Worm (Caenorhabditis elegans) whole organism, early embryonic: ENCODE results near the gene Y22D7AL.4.
A peak's percentile ranks its signal among the peaks of the same experiment; 100 is the strongest.

Experiments
- B0310.2 ChIP-seq: sonication (generic microtip); optimal IDR thresholded peaks from 2 replicates; lab custom pipeline; 2016; ENCODE audit warnings: mild to moderate bottlenecking, missing genetic modification characterization, missing compliant biosample characterization
- F13C5.2 ChIP-seq: sonication (generic microtip); optimal IDR thresholded peaks from 2 replicates; lab custom pipeline; 2017; ENCODE audit warnings: mild to moderate bottlenecking, missing genetic modification characterization, inconsistent platforms, missing compliant biosample characterization
- aly-1 ChIP-seq: sonication (generic microtip); optimal IDR thresholded peaks from 2 replicates; lab custom pipeline; 2016; ENCODE audit warnings: missing genetic modification characterization, missing compliant biosample characterization
- ama-1 ChIP-seq: fragments of 150-350 bp; optimal IDR thresholded peaks from 2 replicates; lab custom pipeline; 2014
- ceh-13 ChIP-seq: fragments of 200-800 bp; sonication (Bioruptor generic); optimal IDR thresholded peaks from 2 replicates; lab custom pipeline; 2018; ENCODE audit warnings: mild to moderate bottlenecking, missing genetic modification characterization, missing compliant biosample characterization
- ceh-36 ChIP-seq: sonication (generic microtip); optimal IDR thresholded peaks from 2 replicates; lab custom pipeline; 2016; ENCODE audit warnings: missing genetic modification characterization, inconsistent platforms, missing compliant biosample characterization
- ets-7 ChIP-seq: sonication (generic microtip); optimal IDR thresholded peaks from 2 replicates; lab custom pipeline; 2016; ENCODE audit warnings: missing genotype, missing genetic modification characterization, missing compliant biosample characterization
- flt-1 ChIP-seq: fragments of 200-800 bp; sonication (Bioruptor generic); IDR thresholded peaks from 2 replicates; pipeline ENCODE4 v1.3.6; 2022; ENCODE audit warnings: missing genetic modification characterization, missing compliant biosample characterization
- hmbx-1 ChIP-seq: sonication (generic microtip); optimal IDR thresholded peaks from 2 replicates; lab custom pipeline; 2016; ENCODE audit warnings: mild to moderate bottlenecking, missing genetic modification characterization, missing compliant biosample characterization
- hmg-4 ChIP-seq: fragments of 200-800 bp; sonication (Bioruptor generic); optimal IDR thresholded peaks from 2 replicates; lab custom pipeline; 2018; ENCODE audit warnings: mild to moderate bottlenecking, missing genetic modification characterization, missing compliant biosample characterization
- hnd-1 ChIP-seq: sonication (generic microtip); optimal IDR thresholded peaks from 2 replicates; lab custom pipeline; 2016; ENCODE audit warnings: missing genetic modification characterization, missing compliant biosample characterization
- pes-1 ChIP-seq: fragments of 200-800 bp; sonication (Bioruptor generic); IDR thresholded peaks from 2 replicates; pipeline ENCODE4 v1.3.6; 2022; ENCODE audit warnings: missing genetic modification reagents, missing genetic modification characterization, missing compliant biosample characterization
- scrt-1 ChIP-seq: fragments of 200-800 bp; sonication (Bioruptor generic); IDR thresholded peaks from 2 replicates; pipeline ENCODE4 v1.3.6; 2022; ENCODE audit warnings: missing genetic modification characterization, missing compliant biosample characterization
- sea-1 ChIP-seq: fragments of 200-800 bp; sonication (Bioruptor generic); conservative IDR thresholded peaks from 2 replicates; pipeline ENCODE4 v1.3.6; 2022; ENCODE audit warnings: missing genetic modification characterization, missing compliant biosample characterization
- tbx-11 ChIP-seq: fragments of 200-800 bp; sonication (Bioruptor generic); IDR thresholded peaks from 2 replicates; pipeline ENCODE4 v1.3.6; 2022; ENCODE audit warnings: missing genetic modification characterization, missing compliant biosample characterization
- tbx-37 ChIP-seq: fragments of 200-800 bp; sonication (Bioruptor generic); conservative IDR thresholded peaks from 2 replicates; pipeline ENCODE4 v1.3.6; 2022; ENCODE audit warnings: missing genetic modification reagents, missing genetic modification characterization, missing compliant biosample characterization
- tra-4 ChIP-seq: sonication (generic microtip); optimal IDR thresholded peaks from 2 replicates; lab custom pipeline; 2017; ENCODE audit warnings: missing genetic modification characterization, missing compliant biosample characterization

The Y22D7AL.4 gene

DNA sequence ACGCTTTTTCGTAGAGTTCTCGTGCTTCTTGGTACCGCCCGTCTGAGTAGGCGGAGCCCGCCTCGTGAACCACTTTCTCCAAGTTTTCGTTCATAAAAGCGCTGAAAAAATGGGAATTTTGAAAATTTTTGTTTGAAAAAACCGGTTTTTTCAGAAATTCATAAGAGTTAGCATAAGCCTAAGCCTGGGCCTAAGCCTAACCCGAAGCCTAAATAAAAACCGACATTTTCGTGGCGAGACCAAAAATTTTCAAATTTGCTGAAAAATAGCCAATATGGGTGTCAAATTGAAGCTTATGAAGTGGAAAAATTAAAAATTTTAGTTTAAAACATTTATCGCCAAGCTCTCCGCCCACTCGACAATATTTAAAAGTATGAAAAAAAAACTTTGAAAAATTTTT is 12.5 kb upstream of the Y22D7AL.4 start, which contains the start of gene Y22D7AL.9:
Gene Y22D7AL.9, minus strand, starts transcription at position 101 of the 400 bp plus-strand sequence.
- TF ChIP-seq pes-1 (no peak), tbx-11 (GFP tag; lab: Robert Waterston, UW) (no peak), hmg-4 (GFP tag; lab: Kevin White, UChicago) (no peak), flt-1 (GFP tag; lab: Robert Waterston, UW) (no peak), ama-1 (lab: Kevin White, UChicago) (no peak), hmbx-1 (no peak), sea-1 (GFP tag; lab: Robert Waterston, UW) (no peak), aly-1 (no peak), tra-4 (tag; lab: Kevin White, UChicago) (no peak), ets-7 (no peak), F13C5.2 (tag; lab: Kevin White, UChicago) (no peak), scrt-1 (no peak), ceh-36 (tag; lab: Kevin White, UChicago) (no peak), hnd-1 (no peak), ceh-13 (GFP tag; lab: Kevin White, UChicago) (no peak), B0310.2 (no peak), tbx-37 (no peak)

DNA sequence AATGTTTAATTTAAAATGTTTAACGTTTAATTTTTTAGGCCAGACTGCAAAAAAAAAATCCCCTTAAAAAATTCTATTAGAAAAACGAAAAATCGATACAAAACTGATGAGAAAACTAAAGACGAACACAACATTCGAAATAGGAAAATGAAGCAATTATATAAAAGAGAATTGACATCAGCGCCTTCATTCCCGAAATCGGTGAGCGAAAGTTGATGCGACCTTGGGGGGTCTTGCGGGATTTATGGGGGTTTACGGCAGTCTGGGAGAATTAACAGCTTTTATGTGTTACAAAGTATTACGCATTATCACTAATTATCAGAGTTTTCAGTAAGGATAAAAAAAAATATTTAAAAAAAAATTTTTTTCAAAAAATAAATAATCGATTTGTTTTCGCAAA is 12.0 kb upstream of the Y22D7AL.4 start:
- no peak for TF ChIP-seq aly-1

- no peak for TF ChIP-seq hmbx-1
- TF ChIP-seq sea-1 (GFP tag; lab: Robert Waterston, UW) = 0 out of 2 replicates have a peak, but pooled peaks have one; percentile 38
- no peak for TF ChIP-seq hmg-4 (GFP tag; lab: Kevin White, UChicago)
- no peak for TF ChIP-seq ama-1 (lab: Kevin White, UChicago)
- no peak for TF ChIP-seq ceh-13 (GFP tag; lab: Kevin White, UChicago)
- TF ChIP-seq scrt-1 = no peak
- TF ChIP-seq tbx-11 (GFP tag; lab: Robert Waterston, UW) = no peak
- TF ChIP-seq B0310.2 = peak; percentile 44
- TF ChIP-seq flt-1 (GFP tag; lab: Robert Waterston, UW) = no peak
- no peak for TF ChIP-seq tra-4 (tag; lab: Kevin White, UChicago)
- TF ChIP-seq ceh-36 (tag; lab: Kevin White, UChicago) = no peak
- no peak for TF ChIP-seq pes-1
- TF ChIP-seq F13C5.2 (tag; lab: Kevin White, UChicago) = no peak
- TF ChIP-seq tbx-37 = no peak
These were observed 10.0 kb upstream of the Y22D7AL.4 start for ce11 chrIII:1616245-1617026.

- no peak for TF ChIP-seq hmbx-1
- no peak for TF ChIP-seq sea-1 (GFP tag; lab: Robert Waterston, UW)
- no peak for TF ChIP-seq hmg-4 (GFP tag; lab: Kevin White, UChicago)
- TF ChIP-seq hnd-1 = no peak
- no peak for TF ChIP-seq ceh-36 (tag; lab: Kevin White, UChicago)
- TF ChIP-seq scrt-1 = no peak
- no peak for TF ChIP-seq pes-1
- no peak for TF ChIP-seq B0310.2
- TF ChIP-seq flt-1 (GFP tag; lab: Robert Waterston, UW) = no peak
- TF ChIP-seq tra-4 (tag; lab: Kevin White, UChicago) = no peak
- TF ChIP-seq ceh-13 (GFP tag; lab: Kevin White, UChicago) = no peak
- no peak for TF ChIP-seq aly-1
- no peak for TF ChIP-seq ama-1 (lab: Kevin White, UChicago)
- no peak for TF ChIP-seq tbx-11 (GFP tag; lab: Robert Waterston, UW)
- TF ChIP-seq F13C5.2 (tag; lab: Kevin White, UChicago) = no peak
- no peak for TF ChIP-seq tbx-37
These were observed 8.1 kb upstream of the Y22D7AL.4 start for ce11 chrIII:1618312-1618711.

DNA sequence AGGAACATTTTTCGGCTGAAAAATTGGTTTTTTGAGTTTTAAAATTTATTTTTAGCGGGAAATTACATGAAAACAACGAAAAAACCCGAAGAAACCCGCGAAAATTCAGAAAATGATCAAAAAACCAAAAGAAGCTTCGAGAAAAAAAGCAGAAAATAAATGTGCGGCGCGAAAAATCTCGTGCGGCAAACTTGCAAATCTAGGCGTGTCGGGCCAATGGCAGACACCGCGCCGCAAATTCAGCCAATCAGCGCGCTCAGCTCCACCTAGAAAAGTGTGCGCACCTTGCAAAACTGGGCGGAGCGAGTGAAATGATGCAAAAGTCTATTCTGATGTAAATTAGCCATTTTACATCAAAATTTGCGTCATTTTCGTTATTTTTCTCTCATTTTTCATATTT is 7.5 kb upstream of the Y22D7AL.4 start, which contains the start of gene Y22D7AL.10:
Gene Y22D7AL.10, minus strand, starts transcription at position 15 of the 400 bp plus-strand sequence.
- TF ChIP-seq hmbx-1 (peak; percentile 17), pes-1 (peak; percentile 83), tbx-37 (peak; percentile 25; the same call in 1 of the 2 replicates), scrt-1 (peak; percentile 77), B0310.2 (peak; percentile 44), sea-1 (GFP tag; lab: Robert Waterston, UW) (peak; percentile 82), flt-1 (GFP tag; lab: Robert Waterston, UW) (peak; percentile 67), tbx-11 (GFP tag; lab: Robert Waterston, UW) (peak; percentile 72), hnd-1 (peak; percentile 58), ama-1 (lab: Kevin White, UChicago) (no peak), tra-4 (tag; lab: Kevin White, UChicago) (peak; percentile 57), ceh-13 (GFP tag; lab: Kevin White, UChicago) (peak; percentile 68), aly-1 (peak; percentile 41), ets-7 (peak; percentile 68), hmg-4 (GFP tag; lab: Kevin White, UChicago) (peak; percentile 87), F13C5.2 (tag; lab: Kevin White, UChicago) (peak; percentile 92), ceh-36 (tag; lab: Kevin White, UChicago) (peak; percentile 75)

- no peak for TF ChIP-seq hmbx-1
- TF ChIP-seq F13C5.2 (tag; lab: Kevin White, UChicago) = no peak
- TF ChIP-seq scrt-1 = no peak
- TF ChIP-seq ama-1 (lab: Kevin White, UChicago) = no peak
- no peak for TF ChIP-seq B0310.2
These were observed 7.0 kb upstream of the Y22D7AL.4 start, which contains the start of gene hsp-60 for ce11 chrIII:1619442-1619841. TSS of gene hsp-60 (plus strand) at chrIII:1619742.

DNA sequence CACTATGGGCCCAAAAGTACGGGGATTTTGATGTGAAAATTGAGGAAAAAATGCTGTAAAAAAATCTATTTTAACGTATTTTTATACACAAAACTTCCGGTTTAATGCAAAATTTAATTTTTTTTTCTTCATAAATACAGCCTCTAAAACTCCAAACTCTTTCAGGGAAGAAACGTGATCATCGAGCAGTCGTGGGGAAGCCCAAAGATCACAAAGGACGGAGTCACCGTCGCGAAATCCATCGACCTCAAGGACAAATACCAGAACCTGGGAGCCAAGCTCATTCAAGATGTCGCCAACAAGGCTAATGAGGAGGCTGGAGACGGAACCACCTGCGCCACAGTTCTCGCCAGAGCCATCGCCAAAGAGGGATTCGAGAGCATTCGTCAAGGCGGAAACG is 6.5 kb upstream of the Y22D7AL.4 start:
- no peak for TF ChIP-seq ama-1 (lab: Kevin White, UChicago)
- TF ChIP-seq aly-1 = no peak
- TF ChIP-seq ceh-36 (tag; lab: Kevin White, UChicago) = no peak
- no peak for TF ChIP-seq flt-1 (GFP tag; lab: Robert Waterston, UW)
- no peak for TF ChIP-seq F13C5.2 (tag; lab: Kevin White, UChicago)
- TF ChIP-seq hmbx-1 = no peak
- TF ChIP-seq ets-7 = no peak
- no peak for TF ChIP-seq hmg-4 (GFP tag; lab: Kevin White, UChicago)
- no peak for TF ChIP-seq B0310.2
- no peak for TF ChIP-seq sea-1 (GFP tag; lab: Robert Waterston, UW)
